Fruit fly (Drosophila melanogaster) whole organism, prepupa: ENCODE results near the gene Sod1.

Experiments
- Blimp-1 ChIP-seq: fragments of 200-800 bp; sonication (Bioruptor generic); optimal IDR thresholded peaks from 3 replicates; lab custom pipeline; 2017; ENCODE audit warnings: missing biosample characterization, missing genetic modification characterization, mild to moderate bottlenecking, moderate library complexity, missing genetic modification reagents
- CG10631 ChIP-seq: fragments of 200-800 bp; sonication (Bioruptor generic); optimal IDR thresholded peaks from 2 replicates; lab custom pipeline; 2016; ENCODE audit warnings: missing biosample characterization, missing genetic modification characterization
- CG10669 ChIP-seq: fragments of 200-800 bp; sonication (Bioruptor generic); optimal IDR thresholded peaks from 3 replicates; lab custom pipeline; 2018; ENCODE audit warnings: missing biosample characterization, mild to moderate bottlenecking, missing genetic modification characterization, moderate library complexity
- CG11294 ChIP-seq: fragments of 200-800 bp; sonication (Bioruptor generic); IDR thresholded peaks from 2 replicates; pipeline ENCODE4 v1.3.6; 2022; ENCODE audit warnings: missing biosample characterization, missing genetic modification characterization
- CG15336 ChIP-seq: fragments of 200-800 bp; sonication (Bioruptor generic); IDR thresholded peaks from 2 replicates; pipeline ENCODE4 v1.3.6; 2022; ENCODE audit warnings: missing biosample characterization, missing genetic modification characterization
- CG1621 ChIP-seq: fragments of 200-800 bp; sonication (Bioruptor generic); optimal IDR thresholded peaks from 3 replicates; lab custom pipeline; 2018; ENCODE audit warnings: missing biosample characterization, mild to moderate bottlenecking, missing genetic modification characterization
- CG3032 ChIP-seq: fragments of 200-800 bp; optimal IDR thresholded peaks from 2 replicates; lab custom pipeline; 2019; ENCODE audit warnings: missing biosample characterization, mild to moderate bottlenecking, missing genetic modification characterization, moderate library complexity
- CG31627 ChIP-seq: fragments of 200-800 bp; sonication (Bioruptor generic); optimal IDR thresholded peaks from 3 replicates; lab custom pipeline; 2016; ENCODE audit warnings: missing biosample characterization, missing genetic modification characterization
- CG32006 ChIP-seq: fragments of 200-800 bp; sonication (Bioruptor generic); optimal IDR thresholded peaks from 3 replicates; lab custom pipeline; 2017; ENCODE audit warnings: missing biosample characterization, mild to moderate bottlenecking, missing genetic modification characterization
- CG34406 ChIP-seq: fragments of 200-800 bp; sonication (Bioruptor generic); optimal IDR thresholded peaks from 3 replicates; lab custom pipeline; 2016; ENCODE audit warnings: missing biosample characterization, missing genetic modification characterization
- CG6163 ChIP-seq: fragments of 200-800 bp; sonication (Bioruptor generic); IDR thresholded peaks from 3 replicates; pipeline ENCODE4 v1.3.6; 2022; ENCODE audit warnings: missing biosample characterization, missing genetic modification characterization
- CG6276 ChIP-seq: fragments of 200-800 bp; sonication (Bioruptor generic); optimal IDR thresholded peaks from 2 replicates; lab custom pipeline; 2017; ENCODE audit warnings: missing biosample characterization, mild to moderate bottlenecking, missing genetic modification characterization
- CG6808 ChIP-seq: fragments of 200-800 bp; sonication (Bioruptor generic); optimal IDR thresholded peaks from 3 replicates; lab custom pipeline; 2017; ENCODE audit warnings: missing biosample characterization, missing genetic modification characterization, mild to moderate bottlenecking, moderate library complexity, missing genetic modification reagents
- CG6854 ChIP-seq: fragments of 200-800 bp; sonication (Bioruptor generic); optimal IDR thresholded peaks from 2 replicates; lab custom pipeline; 2017; ENCODE audit warnings: missing biosample characterization, mild to moderate bottlenecking, missing genetic modification characterization
- CG8119 ChIP-seq: fragments of 200-800 bp; sonication (Bioruptor generic); IDR thresholded peaks from 3 replicates; pipeline ENCODE4 v1.3.6; 2022; ENCODE audit warnings: missing biosample characterization, missing genetic modification characterization
- CG8319 ChIP-seq: fragments of 200-800 bp; sonication (Bioruptor generic); optimal IDR thresholded peaks from 3 replicates; lab custom pipeline; 2016; ENCODE audit warnings: missing biosample characterization, missing genetic modification characterization
- CG8632 ChIP-seq: fragments of 200-800 bp; sonication (Bioruptor generic); optimal IDR thresholded peaks from 3 replicates; lab custom pipeline; 2016; ENCODE audit warnings: missing biosample characterization, missing genetic modification characterization
- CG9139 ChIP-seq: fragments of 200-800 bp; sonication (Bioruptor generic); optimal IDR thresholded peaks from 3 replicates; lab custom pipeline; 2017; ENCODE audit warnings: missing biosample characterization, mild to moderate bottlenecking, missing genetic modification characterization
- Eip75B ChIP-seq: fragments of 200-800 bp; sonication (Bioruptor generic); optimal IDR thresholded peaks from 3 replicates; lab custom pipeline; 2016; ENCODE audit warnings: missing biosample characterization, missing genetic modification characterization
- Eip78C ChIP-seq: fragments of 200-800 bp; sonication (Bioruptor generic); peaks from one replicate; lab custom pipeline; 2016; ENCODE audit warnings: missing biosample characterization, missing genetic modification characterization
- Eip93F ChIP-seq: fragments of 200-800 bp; sonication (Bioruptor generic); optimal IDR thresholded peaks from 2 replicates; lab custom pipeline; 2016; ENCODE audit warnings: missing biosample characterization, mild to moderate bottlenecking, missing genetic modification characterization
- Ets21C ChIP-seq: fragments of 200-800 bp; sonication (Bioruptor generic); optimal IDR thresholded peaks from 3 replicates; lab custom pipeline; 2016; ENCODE audit warnings: missing biosample characterization, missing genetic modification characterization
- Gug ChIP-seq: fragments of 200-800 bp; sonication (Bioruptor generic); IDR thresholded peaks from 2 replicates; pipeline ENCODE4 v1.3.6; 2022; ENCODE audit warnings: missing biosample characterization, missing genetic modification characterization
- Hr38 ChIP-seq: sonication (Bioruptor generic); optimal IDR thresholded peaks from 2 replicates; lab custom pipeline; 2016; ENCODE audit warnings: missing biosample characterization, missing genetic modification characterization
- Hr39 ChIP-seq: fragments of 200-800 bp; sonication (Bioruptor generic); optimal IDR thresholded peaks from 2 replicates; lab custom pipeline; 2016; ENCODE audit warnings: missing biosample characterization, missing genetic modification characterization
- Hr4 ChIP-seq: fragments of 200-800 bp; sonication (Bioruptor generic); optimal IDR thresholded peaks from 3 replicates; lab custom pipeline; 2016; ENCODE audit warnings: missing biosample characterization, missing genetic modification characterization
- Lpt ChIP-seq: fragments of 200-800 bp; sonication (Bioruptor generic); optimal IDR thresholded peaks from 3 replicates; lab custom pipeline; 2016; ENCODE audit warnings: missing biosample characterization, missing genetic modification characterization
- Met ChIP-seq: fragments of 200-800 bp; sonication (Bioruptor generic); optimal IDR thresholded peaks from 3 replicates; lab custom pipeline; 2016; ENCODE audit warnings: missing biosample characterization, missing genetic modification characterization
- OdsH ChIP-seq: fragments of 200-800 bp; sonication (Bioruptor generic); optimal IDR thresholded peaks from 3 replicates; lab custom pipeline; 2016; ENCODE audit warnings: missing biosample characterization, missing genetic modification characterization
- Smox ChIP-seq: fragments of 200-800 bp; sonication (Bioruptor generic); optimal IDR thresholded peaks from 3 replicates; lab custom pipeline; 2016; ENCODE audit warnings: missing biosample characterization, missing genetic modification characterization
- Sox14 ChIP-seq: fragments of 200-800 bp; sonication (Bioruptor generic); optimal IDR thresholded peaks from 3 replicates; lab custom pipeline; 2016; ENCODE audit warnings: missing biosample characterization, missing genetic modification characterization
- Sox15 ChIP-seq: fragments of 200-800 bp; sonication (Bioruptor generic); optimal IDR thresholded peaks from 3 replicates; lab custom pipeline; 2016; ENCODE audit warnings: missing biosample characterization, missing genetic modification characterization
- achi ChIP-seq: fragments of 200-800 bp; sonication (Bioruptor generic); optimal IDR thresholded peaks from 3 replicates; lab custom pipeline; 2016; ENCODE audit warnings: missing biosample characterization, missing genetic modification characterization
- acj6 ChIP-seq: fragments of 200-800 bp; sonication (Bioruptor generic); optimal IDR thresholded peaks from 3 replicates; lab custom pipeline; 2016; ENCODE audit warnings: missing biosample characterization, missing genetic modification characterization
- cyc ChIP-seq: fragments of 200-800 bp; sonication (Bioruptor generic); optimal IDR thresholded peaks from 3 replicates; lab custom pipeline; 2016; ENCODE audit warnings: missing biosample characterization, missing genetic modification characterization
- dsx ChIP-seq: fragments of 200-800 bp; optimal IDR thresholded peaks from 3 replicates; lab custom pipeline; 2019; ENCODE audit warnings: missing biosample characterization, mild to moderate bottlenecking, missing genetic modification characterization, moderate library complexity; ENCODE audit not compliant: poor library complexity, severe bottlenecking
- eg ChIP-seq: fragments of 200-800 bp; sonication (Bioruptor generic); IDR thresholded peaks from 3 replicates; pipeline ENCODE4 v1.3.6; 2022; ENCODE audit warnings: missing biosample characterization, missing genetic modification characterization
- esn ChIP-seq: fragments of 200-800 bp; sonication (Bioruptor generic); optimal IDR thresholded peaks from 2 replicates; lab custom pipeline; 2016; ENCODE audit warnings: missing biosample characterization, mild to moderate bottlenecking, missing genetic modification characterization, moderate library complexity
- fd59A ChIP-seq: fragments of 200-800 bp; sonication (Bioruptor generic); optimal IDR thresholded peaks from 2 replicates; lab custom pipeline; 2017; ENCODE audit warnings: missing biosample characterization, mild to moderate bottlenecking, missing genetic modification characterization, missing genetic modification reagents
- fd85E ChIP-seq: fragments of 200-800 bp; sonication (Bioruptor generic); optimal IDR thresholded peaks from 3 replicates; lab custom pipeline; 2016; ENCODE audit warnings: missing biosample characterization, missing genetic modification characterization
- fkh ChIP-seq: fragments of 200-800 bp; sonication (Bioruptor generic); optimal IDR thresholded peaks from 3 replicates; lab custom pipeline; 2017; ENCODE audit warnings: missing biosample characterization, mild to moderate bottlenecking, missing genetic modification characterization, moderate library complexity
- lz ChIP-seq: fragments of 200-800 bp; sonication (Bioruptor generic); optimal IDR thresholded peaks from 3 replicates; lab custom pipeline; 2016; ENCODE audit warnings: missing biosample characterization, missing genetic modification characterization
- net ChIP-seq: fragments of 200-800 bp; sonication (Bioruptor generic); optimal IDR thresholded peaks from 3 replicates; lab custom pipeline; 2016; ENCODE audit warnings: missing biosample characterization, missing genetic modification characterization
- pdm3 ChIP-seq: fragments of 200-800 bp; sonication (Bioruptor generic); optimal IDR thresholded peaks from 3 replicates; lab custom pipeline; 2016; ENCODE audit warnings: missing biosample characterization, missing genetic modification characterization
- salr ChIP-seq, 2 experiments: fragments of 200-800 bp; sonication (Bioruptor generic); optimal IDR thresholded peaks; 3 replicates each; lab custom pipeline; 2016 to 2018; ENCODE audit warnings: missing biosample characterization in 2 of 2, missing genetic modification characterization in 2 of 2, mild to moderate bottlenecking in 1 of 2
- spab ChIP-seq: fragments of 200-800 bp; sonication (Bioruptor generic); optimal IDR thresholded peaks from 2 replicates; lab custom pipeline; 2017; ENCODE audit warnings: missing biosample characterization, mild to moderate bottlenecking, missing genetic modification characterization, missing genetic modification reagents
- ss ChIP-seq, 2 experiments: fragments of 200-800 bp; sonication (Bioruptor generic); optimal IDR thresholded peaks; 2 replicates in 1 of 2; 3 replicates in 1 of 2; lab custom pipeline; 2017 to 2018; ENCODE audit warnings: mild to moderate bottlenecking in 2 of 2, missing biosample characterization in 2 of 2, missing genetic modification characterization in 2 of 2, moderate library complexity in 1 of 2
- svp ChIP-seq: fragments of 200-800 bp; sonication (Bioruptor generic); peaks from one replicate; lab custom pipeline; 2016; ENCODE audit warnings: missing biosample characterization, missing genetic modification characterization
- topi ChIP-seq: fragments of 200-800 bp; sonication (Bioruptor generic); optimal IDR thresholded peaks from 3 replicates; lab custom pipeline; 2016; ENCODE audit warnings: missing biosample characterization, missing genetic modification characterization
- vri ChIP-seq: fragments of 200-800 bp; sonication (Bioruptor generic); optimal IDR thresholded peaks from 3 replicates; lab custom pipeline; 2016; ENCODE audit warnings: missing biosample characterization, mild to moderate bottlenecking, missing genetic modification characterization

The Sod1 gene

dm6 chr3L:11113198-11114197 lies at the start of gene Sod1:
TSS of gene Sod1 (minus strand) at chr3L:11113740.
- TF ChIP-seq ss (GFP tag; optimal IDR thresholded peaks at IDR 0.05; lab: Kevin White, UChicago) (peak; percentile 92 to 93), Gug (GFP tag; lab: Robert Waterston, UW) (no peak; the same call in 1 of the 2 replicates), CG1621 (tag; lab: Kevin White, UChicago) (peak; percentile 61), CG11294 (GFP tag; lab: Robert Waterston, UW) (no peak), CG34406 (GFP tag; lab: Kevin White, UChicago) (no peak), CG15336 (peak; percentile 48; the same call in 1 of the 2 replicates), Blimp-1 (GFP tag; lab: Kevin White, UChicago) (peak; percentile 40), Eip93F (GFP tag; lab: Kevin White, UChicago) (peak; percentile 5), OdsH (GFP tag; lab: Kevin White, UChicago) (no peak), Lpt (GFP tag; lab: Kevin White, UChicago) (peak; percentile 19), fd59A (GFP tag; lab: Kevin White, UChicago) (no peak), CG9139 (peak; percentile 88), CG6854 (GFP tag; lab: Kevin White, UChicago) (peak; percentile 91), CG6276 (GFP tag; lab: Kevin White, UChicago) (no peak), CG8632 (GFP tag; lab: Kevin White, UChicago) (no peak), dsx (GFP tag; lab: Kevin White, UChicago) (peak; percentile 58), CG3032 (tag; lab: Kevin White, UChicago) (no peak), lz (no peak), spab (GFP tag; lab: Kevin White, UChicago) (peak; percentile 66), vri (GFP tag; lab: Kevin White, UChicago) (no peak), CG6163 (GFP tag; lab: Robert Waterston, UW) (no peak), Sox15 (GFP tag; lab: Kevin White, UChicago) (no peak), pdm3 (GFP tag; lab: Kevin White, UChicago) (no peak), CG10669 (peak; percentile 68), CG31627 (GFP tag; lab: Kevin White, UChicago) (peak; percentile 3), Met (no peak), eg (GFP tag; lab: Robert Waterston, UW) (no peak; the same call in 2 of the 3 replicates), Sox14 (GFP tag; lab: Kevin White, UChicago) (peak; percentile 58), CG8319 (GFP tag; lab: Kevin White, UChicago) (no peak), Smox (GFP tag; lab: Kevin White, UChicago) (no peak), net (no peak), esn (GFP tag; lab: Kevin White, UChicago) (peak; percentile 2), Ets21C (GFP tag; lab: Kevin White, UChicago) (no peak), CG6808 (GFP tag; lab: Kevin White, UChicago) (peak; percentile 88), Hr4 (GFP tag; lab: Kevin White, UChicago) (peak; percentile 59), Eip75B (no peak), Hr38 (GFP tag; lab: Kevin White, UChicago) (no peak), cyc (GFP tag; lab: Kevin White, UChicago) (no peak), Eip78C (GFP tag; lab: Kevin White, UChicago) (peak; percentile 79), svp (GFP tag; lab: Kevin White, UChicago) (peak; percentile 99), achi (GFP tag; lab: Kevin White, UChicago) (peak; percentile 25), CG10631 (GFP tag; lab: Kevin White, UChicago) (no peak), acj6 (GFP tag; lab: Kevin White, UChicago) (no peak), topi (no peak), Hr39 (no peak), CG32006 (GFP tag; lab: Kevin White, UChicago) (no peak), salr (GFP tag; optimal IDR thresholded peaks at IDR 0.05; lab: Kevin White, UChicago) (peak in 1 of 2 experiments; percentile 47), CG8119 (GFP tag; lab: Robert Waterston, UW) (no peak; the same call in 2 of the 3 replicates), fkh (GFP tag; lab: Kevin White, UChicago) (peak; percentile 19), fd85E (GFP tag; lab: Kevin White, UChicago) (no peak)
